Fruit fly (Drosophila melanogaster) whole organism, adult: Measurements from ENCODE around the gene CG1662.

Experiments
- CG11617 ChIP-seq: fragments of 200-800 bp; sonication (Bioruptor generic); optimal IDR thresholded peaks from 2 replicates; lab custom pipeline; 2017; ENCODE audit warnings: mild to moderate bottlenecking, missing biosample characterization, missing genetic modification reagents, missing genetic modification characterization
- CG12768 ChIP-seq: fragments of 200-800 bp; sonication (Bioruptor generic); optimal IDR thresholded peaks from 2 replicates; lab custom pipeline; 2017; ENCODE audit warnings: missing biosample characterization, missing genetic modification characterization, mild to moderate bottlenecking, moderate library complexity, missing genetic modification reagents
- CG14711 ChIP-seq: fragments of 200-800 bp; sonication (Bioruptor generic); optimal IDR thresholded peaks from 2 replicates; lab custom pipeline; 2018; ENCODE audit warnings: missing biosample characterization, mild to moderate bottlenecking, missing genetic modification characterization, moderate library complexity
- CG1620 ChIP-seq: fragments of 200-800 bp; sonication (Bioruptor generic); optimal IDR thresholded peaks from 2 replicates; lab custom pipeline; 2016; ENCODE audit warnings: missing biosample characterization, missing genetic modification characterization
- CG33017 ChIP-seq: fragments of 200-800 bp; sonication (Bioruptor generic); optimal IDR thresholded peaks from 2 replicates; lab custom pipeline; 2018; ENCODE audit warnings: missing biosample characterization, mild to moderate bottlenecking, missing genetic modification characterization, moderate library complexity
- CG5204 ChIP-seq: fragments of 200-800 bp; sonication (Bioruptor generic); optimal IDR thresholded peaks from 2 replicates; lab custom pipeline; 2016; ENCODE audit warnings: missing biosample characterization, missing genetic modification characterization
- CG7045 ChIP-seq: fragments of 200-800 bp; sonication (Bioruptor generic); optimal IDR thresholded peaks from 2 replicates; lab custom pipeline; 2017; ENCODE audit warnings: missing biosample characterization, mild to moderate bottlenecking, missing genetic modification characterization
- CG7101 ChIP-seq: fragments of 200-800 bp; sonication (Bioruptor generic); optimal IDR thresholded peaks from 2 replicates; lab custom pipeline; 2018; ENCODE audit warnings: missing biosample characterization, mild to moderate bottlenecking, missing genetic modification characterization, moderate library complexity
- Clk ChIP-seq: fragments of 200-800 bp; sonication (Bioruptor generic); optimal IDR thresholded peaks from 2 replicates; lab custom pipeline; 2017; ENCODE audit warnings: missing biosample characterization, missing genetic modification characterization
- Crg-1 ChIP-seq: fragments of 200-800 bp; sonication (Bioruptor generic); optimal IDR thresholded peaks from 2 replicates; lab custom pipeline; 2016; ENCODE audit warnings: missing biosample characterization, missing genetic modification characterization
- Hr96 ChIP-seq: fragments of 200-800 bp; sonication (Bioruptor generic); optimal IDR thresholded peaks from 2 replicates; lab custom pipeline; 2016; ENCODE audit warnings: missing biosample characterization, missing genetic modification characterization
- Mnt ChIP-seq: fragments of 200-800 bp; sonication (Bioruptor generic); optimal IDR thresholded peaks from 2 replicates; lab custom pipeline; 2016; ENCODE audit warnings: missing biosample characterization, mild to moderate bottlenecking, missing genetic modification characterization
- bab1 ChIP-seq: fragments of 200-800 bp; sonication (Bioruptor generic); optimal IDR thresholded peaks from 3 replicates; lab custom pipeline; 2019; ENCODE audit warnings: missing biosample characterization, mild to moderate bottlenecking, missing genetic modification characterization, moderate library complexity
- cic ChIP-seq: fragments of 200-800 bp; sonication (Bioruptor generic); optimal IDR thresholded peaks from 2 replicates; lab custom pipeline; 2017; ENCODE audit warnings: missing biosample characterization, mild to moderate bottlenecking, missing genetic modification characterization, moderate library complexity
- cnc ChIP-seq, 2 experiments: fragments of >200 bp; optimal IDR thresholded peaks; 2 replicates each; lab custom pipeline; 2017
- kay ChIP-seq: fragments of 200-800 bp; sonication (Bioruptor generic); peaks from one replicate; lab custom pipeline; 2016; ENCODE audit warnings: missing biosample characterization, missing genetic modification characterization, borderline replicate concordance
- ovo ChIP-seq: fragments of 200-800 bp; sonication (Bioruptor generic); optimal IDR thresholded peaks from 2 replicates; lab custom pipeline; 2016; ENCODE audit warnings: missing biosample characterization, missing genetic modification characterization
- pad ChIP-seq: fragments of 200-800 bp; sonication (Bioruptor generic); optimal IDR thresholded peaks from 3 replicates; lab custom pipeline; 2017; ENCODE audit warnings: missing biosample characterization, missing genetic modification characterization, mild to moderate bottlenecking, moderate library complexity, missing genetic modification reagents
- tj ChIP-seq: fragments of 200-800 bp; sonication (Bioruptor generic); optimal IDR thresholded peaks from 3 replicates; lab custom pipeline; 2017; ENCODE audit warnings: missing biosample characterization, mild to moderate bottlenecking, missing genetic modification characterization, moderate library complexity
- toe ChIP-seq: fragments of 200-800 bp; sonication (Bioruptor generic); optimal IDR thresholded peaks from 2 replicates; lab custom pipeline; 2016; ENCODE audit warnings: missing biosample characterization, missing genetic modification characterization

CG1662 gene

DNA sequence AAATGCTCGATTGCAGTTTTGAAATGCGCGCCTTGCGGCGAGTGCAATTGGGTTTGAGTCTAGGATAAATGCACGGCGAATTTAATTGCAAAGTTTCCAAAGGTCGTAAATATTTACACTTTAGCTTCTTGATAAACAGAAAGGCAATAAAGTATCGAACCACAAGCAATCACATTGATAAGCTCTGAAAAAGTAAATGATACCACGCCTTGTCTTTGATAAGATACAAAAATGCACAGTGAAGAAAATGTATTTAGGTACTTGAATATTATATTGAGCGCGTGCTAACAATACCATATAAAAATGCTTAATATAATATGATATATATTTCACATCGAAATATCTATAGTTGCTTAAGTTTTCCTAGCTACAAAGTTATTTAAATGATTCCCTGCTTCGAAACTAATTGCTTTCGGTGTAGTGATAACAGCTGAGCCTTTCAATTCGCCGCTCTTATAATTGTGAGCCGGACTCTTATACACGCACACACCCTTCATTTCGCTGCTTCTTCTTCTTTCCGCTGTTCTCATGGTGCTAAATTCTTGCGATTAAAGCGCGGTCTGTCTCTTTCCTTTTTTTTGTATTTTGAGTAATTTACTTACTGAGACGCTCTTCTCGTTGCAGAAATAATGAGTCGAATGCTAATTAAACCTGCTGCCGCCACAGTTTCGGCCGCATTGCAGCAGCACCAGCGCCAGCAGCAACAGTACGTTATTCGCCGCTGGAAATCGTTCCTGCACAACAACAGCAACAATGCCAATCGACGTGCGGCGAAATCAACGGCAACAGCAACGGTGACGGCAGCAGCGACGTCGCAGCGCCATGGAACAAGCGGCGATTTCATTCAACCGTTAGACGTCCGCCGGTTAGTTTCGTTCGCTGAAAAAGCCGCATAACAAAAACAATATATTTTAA, 13.9 kb upstream of the CG1662 start:
- TF ChIP-seq CG33017 (tag; lab: Kevin White, UChicago) (peak; percentile 80), CG7045 (GFP tag; lab: Kevin White, UChicago) (peak; percentile 74), ovo (peak; percentile 89), tj (GFP tag; lab: Kevin White, UChicago) (peak; percentile 75), bab1 (GFP tag; lab: Kevin White, UChicago) (peak; percentile 53), CG1620 (GFP tag; lab: Kevin White, UChicago) (peak; percentile 42), pad (no peak), CG14711 (tag; lab: Kevin White, UChicago) (peak; percentile 87), CG7101 (peak; percentile 95), CG11617 (GFP tag; lab: Kevin White, UChicago) (peak; percentile 83), CG12768 (GFP tag; lab: Kevin White, UChicago) (peak; percentile 77), cic (GFP tag; lab: Kevin White, UChicago) (peak; percentile 12), cnc (optimal IDR thresholded peaks at IDR 0.05; lab: Kevin White, UChicago) (no peak), Clk (GFP tag; lab: Kevin White, UChicago) (no peak), Hr96 (GFP tag; lab: Kevin White, UChicago) (no peak), kay (peak; percentile 46), Crg-1 (peak; percentile 80), Mnt (GFP tag; lab: Kevin White, UChicago) (peak; percentile 79), CG5204 (GFP tag; lab: Kevin White, UChicago) (peak; percentile 53), toe (peak; percentile 36)

DNA sequence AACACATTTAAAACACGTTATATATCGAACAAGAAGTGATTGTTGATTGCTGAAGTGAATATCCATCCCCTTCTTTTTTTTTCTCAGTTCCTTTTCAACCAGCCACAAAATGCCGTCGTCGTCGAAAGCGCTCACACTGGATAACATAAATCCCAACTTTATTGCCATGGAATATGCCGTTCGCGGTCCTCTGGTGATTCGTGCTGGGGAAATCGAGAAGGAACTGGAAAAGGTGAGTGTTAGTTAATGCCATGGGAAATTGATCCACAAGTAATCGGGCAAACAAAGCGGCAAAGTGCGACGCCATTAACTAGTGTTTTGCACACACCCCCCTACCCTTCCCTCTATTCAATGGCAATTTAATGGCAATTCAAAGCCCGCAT, 13.2 kb upstream of the CG1662 start:
- TF ChIP-seq pad = peak; percentile 94
- no peak for TF ChIP-seq CG5204 (GFP tag; lab: Kevin White, UChicago)
- TF ChIP-seq CG11617 (GFP tag; lab: Kevin White, UChicago) = no peak
- no peak for TF ChIP-seq Hr96 (GFP tag; lab: Kevin White, UChicago)
- TF ChIP-seq CG12768 (GFP tag; lab: Kevin White, UChicago) = peak; percentile 29
- no peak for TF ChIP-seq CG14711 (tag; lab: Kevin White, UChicago)
- TF ChIP-seq kay = no peak
- no peak for TF ChIP-seq CG1620 (GFP tag; lab: Kevin White, UChicago)
- no peak for TF ChIP-seq CG7045 (GFP tag; lab: Kevin White, UChicago)

DNA sequence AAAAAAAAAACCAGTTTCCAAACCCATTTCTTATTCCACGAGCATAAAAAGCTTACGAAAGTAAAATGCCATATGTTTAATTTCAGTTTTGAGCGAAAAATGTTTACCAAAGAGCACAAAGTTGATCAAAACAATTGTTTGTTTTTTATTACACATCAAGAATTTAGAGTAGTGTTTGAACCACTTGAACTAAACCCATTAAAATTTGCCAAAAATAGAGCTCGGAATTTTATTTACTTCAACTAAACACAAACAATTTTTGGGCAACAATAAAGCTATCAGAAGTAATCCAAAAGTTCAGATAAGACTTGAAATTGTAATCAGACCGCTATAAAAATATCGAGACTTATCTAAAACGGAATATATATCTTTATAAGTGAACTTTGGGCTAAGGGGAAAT, 12.4 kb upstream of the CG1662 start:
- TF ChIP-seq CG33017 (tag; lab: Kevin White, UChicago) (no peak), CG14711 (tag; lab: Kevin White, UChicago) (no peak), ovo (no peak), pad (no peak), toe (no peak), kay (peak; percentile 65)

DNA sequence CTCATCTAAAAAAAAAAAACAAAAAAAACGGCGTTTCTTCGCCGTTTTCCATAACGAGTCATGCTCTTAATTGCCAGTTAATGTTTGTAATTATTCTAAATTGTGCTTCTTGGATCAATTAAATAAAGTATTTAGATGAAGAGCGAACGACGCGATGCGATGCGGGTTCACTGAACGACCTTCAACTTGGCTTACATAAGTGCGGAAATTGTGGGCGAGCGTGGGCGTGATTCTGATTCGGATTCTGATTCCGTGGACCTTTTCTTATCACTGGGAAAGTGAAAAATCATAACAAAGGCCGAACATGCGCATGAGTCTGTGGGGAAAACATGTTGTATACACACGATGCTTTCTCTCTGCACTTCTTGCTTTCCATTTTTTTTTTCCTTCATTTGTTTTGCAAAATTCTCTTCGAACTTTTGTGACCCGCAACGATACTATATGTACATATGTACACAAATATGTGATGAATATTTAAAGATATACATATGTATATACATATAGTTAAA, 11.8 kb upstream of the CG1662 start:
- TF ChIP-seq bab1 (GFP tag; lab: Kevin White, UChicago) (no peak), CG11617 (GFP tag; lab: Kevin White, UChicago) (no peak), CG33017 (tag; lab: Kevin White, UChicago) (no peak), CG12768 (GFP tag; lab: Kevin White, UChicago) (no peak)

DNA sequence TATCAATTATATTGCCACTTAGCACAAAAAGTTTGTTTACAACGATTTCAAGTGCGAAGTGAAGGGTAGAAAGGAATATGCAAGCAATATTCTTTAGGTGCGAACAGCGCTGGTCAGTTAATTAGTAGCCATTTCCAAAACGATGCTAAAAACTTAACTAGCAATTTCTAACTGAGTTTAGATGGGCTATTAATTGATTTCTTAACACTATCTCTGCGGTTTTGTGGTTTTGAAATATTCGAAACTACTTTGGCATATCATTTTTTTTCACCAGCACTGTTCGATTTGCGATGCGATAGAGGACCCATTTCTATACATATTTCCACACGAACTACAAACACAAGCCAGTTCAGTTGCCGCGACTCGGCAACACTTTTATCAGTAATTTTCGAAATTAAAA, 10.8 kb upstream of the CG1662 start:
- TF ChIP-seq Mnt (GFP tag; lab: Kevin White, UChicago) = peak; percentile 72
- TF ChIP-seq kay = peak; percentile 65
- no peak for TF ChIP-seq Hr96 (GFP tag; lab: Kevin White, UChicago)
- no peak for TF ChIP-seq cnc (optimal IDR thresholded peaks at IDR 0.05; lab: Kevin White, UChicago)
- TF ChIP-seq cic (GFP tag; lab: Kevin White, UChicago) = peak; percentile 49
- peak; percentile 44 for TF ChIP-seq CG7045 (GFP tag; lab: Kevin White, UChicago)
- peak; percentile 63 for TF ChIP-seq bab1 (GFP tag; lab: Kevin White, UChicago)
- peak; percentile 92 for TF ChIP-seq CG7101
- TF ChIP-seq pad = peak; percentile 62
- TF ChIP-seq ovo = peak; percentile 33
- TF ChIP-seq tj (GFP tag; lab: Kevin White, UChicago) = peak; percentile 82
- peak; percentile 79 for TF ChIP-seq CG14711 (tag; lab: Kevin White, UChicago)
- peak; percentile 28 for TF ChIP-seq Clk (GFP tag; lab: Kevin White, UChicago)
- peak; percentile 13 for TF ChIP-seq toe
- TF ChIP-seq CG11617 (GFP tag; lab: Kevin White, UChicago) = peak; percentile 89
- TF ChIP-seq CG33017 (tag; lab: Kevin White, UChicago) = peak; percentile 85
- TF ChIP-seq CG5204 (GFP tag; lab: Kevin White, UChicago) = no peak
- TF ChIP-seq CG12768 (GFP tag; lab: Kevin White, UChicago) = peak; percentile 75
- TF ChIP-seq Crg-1 = peak; percentile 33
- peak; percentile 4 for TF ChIP-seq CG1620 (GFP tag; lab: Kevin White, UChicago)

- TF ChIP-seq pad = peak; percentile 75
- TF ChIP-seq ovo = no peak
- no peak for TF ChIP-seq CG5204 (GFP tag; lab: Kevin White, UChicago)
- TF ChIP-seq bab1 (GFP tag; lab: Kevin White, UChicago) = peak; percentile 61
- TF ChIP-seq Crg-1 = peak; percentile 59
- peak; percentile 9 for TF ChIP-seq CG7045 (GFP tag; lab: Kevin White, UChicago)
- no peak for TF ChIP-seq CG33017 (tag; lab: Kevin White, UChicago)
- peak; percentile 72 for TF ChIP-seq tj (GFP tag; lab: Kevin White, UChicago)
- TF ChIP-seq cnc (optimal IDR thresholded peaks at IDR 0.05; lab: Kevin White, UChicago) = no peak
- no peak for TF ChIP-seq kay
- peak; percentile 44 for TF ChIP-seq toe
- TF ChIP-seq cic (GFP tag; lab: Kevin White, UChicago) = peak; percentile 51
- TF ChIP-seq CG1620 (GFP tag; lab: Kevin White, UChicago) = peak; percentile 77
- TF ChIP-seq Clk (GFP tag; lab: Kevin White, UChicago) = no peak
- peak; percentile 55 for TF ChIP-seq CG11617 (GFP tag; lab: Kevin White, UChicago)
- TF ChIP-seq CG14711 (tag; lab: Kevin White, UChicago) = peak; percentile 39
- TF ChIP-seq CG7101 = peak; percentile 41
- TF ChIP-seq Mnt (GFP tag; lab: Kevin White, UChicago) = peak; percentile 89
- TF ChIP-seq CG12768 (GFP tag; lab: Kevin White, UChicago) = peak; percentile 48
- TF ChIP-seq Hr96 (GFP tag; lab: Kevin White, UChicago) = no peak
These were observed 3.6 kb upstream of the CG1662 start for dm6 chrX:13383770-13384169.
